Worm (Caenorhabditis elegans): ENCODE data around the gene flp-18.
A peak's percentile ranks its signal among the peaks of the same experiment; 100 is the strongest.

Gene flp-18

DNA sequence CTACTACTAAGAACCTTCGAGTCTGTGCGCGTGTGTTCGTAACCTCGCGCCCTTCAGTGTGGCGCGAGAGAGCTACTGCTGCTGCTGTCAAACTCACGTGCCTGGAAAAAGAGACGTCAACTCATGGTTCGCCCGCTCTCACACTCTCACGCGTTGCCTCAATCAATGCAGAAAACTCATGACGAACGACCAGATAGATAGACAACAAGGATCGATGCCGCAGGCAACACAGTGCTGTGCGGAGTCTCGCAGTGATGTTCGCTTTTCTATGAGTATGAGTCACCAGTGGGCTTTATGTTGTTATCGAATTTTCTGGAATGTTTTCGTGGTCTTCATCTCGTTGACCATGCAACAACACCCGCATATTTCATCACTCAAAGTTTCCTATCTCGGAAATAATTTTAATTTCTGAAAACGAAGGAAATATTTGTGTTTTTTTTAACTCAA is 46.8 kb downstream of the flp-18 start:
- TF ChIP-seq lin-39 (tag; optimal IDR thresholded peaks at IDR 0.05) (no peak), unc-130 (GFP tag; optimal IDR thresholded peaks at IDR 0.05) (no peak), ctbp-1 (GFP tag; IDR thresholded peaks at IDR 0.05) (peak; percentile 91), egl-27 (tag; optimal IDR thresholded peaks at IDR 0.05) (no peak), ZK337.2 (GFP tag; IDR thresholded peaks at IDR 0.05) (no peak), F44E2.7 (GFP tag; IDR thresholded peaks at IDR 0.05) (no peak), dmd-6 (GFP tag; IDR thresholded peaks at IDR 0.05) (peak; percentile 92), lin-15B (tag; optimal IDR thresholded peaks at IDR 0.05) (no peak), hlh-30 (tag; optimal IDR thresholded peaks at IDR 0.05; ENCODE audit: insufficient read depth) (peak; percentile 100), nhr-76 (tag; optimal IDR thresholded peaks at IDR 0.05) (no peak), ceh-32 (tag; optimal IDR thresholded peaks at IDR 0.05; ENCODE audit: poor library complexity) (no peak), mep-1 (tag; optimal IDR thresholded peaks at IDR 0.05) (peak; percentile 81), madf-9 (GFP tag; conservative IDR thresholded peaks at IDR 0.05) (peak; percentile 54; the same call in 1 of the 2 replicates), pqm-1 (tag; optimal IDR thresholded peaks at IDR 0.05) (peak; percentile 22), cey-2 (tag; optimal IDR thresholded peaks at IDR 0.05; ENCODE audit: borderline replicate concordance, insufficient read depth) (no peak), zfp-2 (tag; optimal IDR thresholded peaks at IDR 0.05) (no peak), nhr-102 (tag; optimal IDR thresholded peaks at IDR 0.05) (peak; percentile 58), nhr-237 (tag; optimal IDR thresholded peaks at IDR 0.05) (no peak), tra-1 (GFP tag; IDR thresholded peaks at IDR 0.05) (peak; percentile 89; the same call in 1 of the 2 replicates), hlh-11 (tag; optimal IDR thresholded peaks at IDR 0.05) (peak; percentile 95), snpc-1.2 (GFP tag; IDR thresholded peaks at IDR 0.05) (0 out of 2 replicates have a peak, but pooled peaks have one; percentile 19), F26F4.8 (GFP tag; conservative IDR thresholded peaks at IDR 0.05) (no peak), dpl-1 (GFP tag; optimal IDR thresholded peaks at IDR 0.05) (peak; percentile 6), daf-19 (GFP tag; conservative IDR thresholded peaks at IDR 0.05) (no peak), nhr-48 (tag; optimal IDR thresholded peaks at IDR 0.05) (peak; percentile 74), spr-3 (GFP tag; optimal IDR thresholded peaks at IDR 0.05) (peak; percentile 3), nhr-77 (tag; optimal IDR thresholded peaks at IDR 0.05) (peak; percentile 43), saeg-2 (GFP tag; IDR thresholded peaks at IDR 0.05) (no peak), zip-2 (tag; optimal IDR thresholded peaks at IDR 0.05) (no peak), arid-1 (GFP tag; conservative IDR thresholded peaks at IDR 0.05) (peak; percentile 26; the same call in 1 of the 2 replicates), nhr-42 (GFP tag; IDR thresholded peaks at IDR 0.05) (0 out of 2 replicates have a peak, but pooled peaks have one; percentile 63), F10B5.3 (tag; optimal IDR thresholded peaks at IDR 0.05) (no peak), mdl-1 (tag; optimal IDR thresholded peaks at IDR 0.05) (peak; percentile 88 to 94), nhr-41 (GFP tag; IDR thresholded peaks at IDR 0.05) (0 out of 2 replicates have a peak, but pooled peaks have one; percentile 50), ztf-11 (tag; optimal IDR thresholded peaks at IDR 0.05) (no peak), lir-3 (tag; optimal IDR thresholded peaks at IDR 0.05) (no peak), madf-5 (GFP tag; IDR thresholded peaks at IDR 0.05) (peak in 1 of 2 experiments; percentile 49; a peak in 1 of 4 replicates), ceh-20 (GFP tag; IDR thresholded peaks at IDR 0.05) (peak; percentile 95), tag-97 (GFP tag; IDR thresholded peaks at IDR 0.05) (no peak), nhr-10 (tag; optimal IDR thresholded peaks at IDR 0.05) (peak; percentile 90), aha-1 (tag) (peak; percentile 99), lin-38 (GFP tag; IDR thresholded peaks at IDR 0.05) (peak; percentile 40), pha-4 (GFP tag; IDR thresholded peaks at IDR 0.05) (peak; percentile 78; the same call in 1 of the 2 replicates), pha-4 (tag; optimal IDR thresholded peaks at IDR 0.05) (no peak), mes-2 (tag; optimal IDR thresholded peaks at IDR 0.05; ENCODE audit: poor library complexity, severe bottlenecking) (peak; percentile 70), jun-1 (tag; optimal IDR thresholded peaks at IDR 0.05) (peak; percentile 63), lin-1 (GFP tag; IDR thresholded peaks at IDR 0.05) (peak; percentile 74; the same call in 1 of the 2 replicates), egl-43 (GFP tag; IDR thresholded peaks at IDR 0.05) (peak; percentile 68; the same call in 1 of the 2 replicates), set-16 (GFP tag; IDR thresholded peaks at IDR 0.05) (peak; percentile 93), skn-1 (tag; optimal IDR thresholded peaks at IDR 0.05) (no peak), nhr-11 (tag; optimal IDR thresholded peaks at IDR 0.05) (peak; percentile 91)

Data from whole organism, L4 larva.